Fruit fly (Drosophila melanogaster) whole organism, embryonic: ENCODE results near the gene RpS25.

ENCODE experiments used
- Ada2b ChIP-seq: fragments of 200-800 bp; sonication (Bioruptor generic); IDR thresholded peaks from 2 replicates; pipeline ENCODE4 v1.3.6; 2022; ENCODE audit warnings: missing biosample characterization, missing genetic modification characterization
- B-H2 ChIP-seq: fragments of 200-800 bp; sonication (Bioruptor generic); optimal IDR thresholded peaks from 2 replicates; lab custom pipeline; 2018; ENCODE audit warnings: missing biosample characterization, mild to moderate bottlenecking, missing genetic modification characterization
- Bdp1 ChIP-seq: fragments of 200-800 bp; sonication (Bioruptor generic); optimal IDR thresholded peaks from 3 replicates; lab custom pipeline; 2016; ENCODE audit warnings: missing biosample characterization, missing genetic modification characterization
- CG10366 ChIP-seq: fragments of 200-800 bp; sonication (Bioruptor generic); IDR thresholded peaks from 2 replicates; pipeline ENCODE4 v1.3.6; 2022; ENCODE audit warnings: missing biosample characterization, missing genetic modification characterization
- CG10543 ChIP-seq: fragments of 200-800 bp; sonication (Bioruptor generic); optimal IDR thresholded peaks from 3 replicates; lab custom pipeline; 2017; ENCODE audit warnings: missing biosample characterization, mild to moderate bottlenecking, missing genetic modification characterization, moderate library complexity
- CG11093 ChIP-seq: fragments of 200-800 bp; sonication (Bioruptor generic); IDR thresholded peaks from 3 replicates; pipeline ENCODE4 v1.3.6; 2022; ENCODE audit warnings: missing biosample characterization, missing genetic modification characterization
- CG12769 ChIP-seq: fragments of 200-800 bp; sonication (Bioruptor generic); optimal IDR thresholded peaks from 2 replicates; lab custom pipeline; 2019; ENCODE audit warnings: missing biosample characterization, mild to moderate bottlenecking, missing genetic modification characterization, moderate library complexity
- CG13894 ChIP-seq: fragments of 200-800 bp; sonication (Bioruptor generic); optimal IDR thresholded peaks from 3 replicates; lab custom pipeline; 2018; ENCODE audit warnings: missing biosample characterization, mild to moderate bottlenecking, missing genetic modification characterization, moderate library complexity
- CG15011 ChIP-seq: fragments of 200-800 bp; sonication (Bioruptor generic); optimal IDR thresholded peaks from 3 replicates; lab custom pipeline; 2018; ENCODE audit warnings: missing biosample characterization, mild to moderate bottlenecking, missing genetic modification characterization
- CG15269 ChIP-seq: fragments of 200-800 bp; sonication (Bioruptor generic); optimal IDR thresholded peaks from 2 replicates; lab custom pipeline; 2018; ENCODE audit warnings: missing biosample characterization, mild to moderate bottlenecking, missing genetic modification characterization, moderate library complexity
- CG15696 ChIP-seq: fragments of 200-800 bp; sonication (Bioruptor generic); optimal IDR thresholded peaks from 2 replicates; lab custom pipeline; 2019; ENCODE audit warnings: missing biosample characterization, mild to moderate bottlenecking, missing genetic modification characterization, moderate library complexity
- CG2712 ChIP-seq: fragments of 200-800 bp; optimal IDR thresholded peaks from 3 replicates; lab custom pipeline; 2019; ENCODE audit warnings: missing biosample characterization, mild to moderate bottlenecking, missing genetic modification characterization, moderate library complexity
- CG30403 ChIP-seq: fragments of 200-800 bp; sonication (Bioruptor generic); optimal IDR thresholded peaks from 3 replicates; lab custom pipeline; 2016; ENCODE audit warnings: missing biosample characterization, missing genetic modification characterization
- CG3163 ChIP-seq: fragments of 200-800 bp; sonication (Bioruptor generic); optimal IDR thresholded peaks from 3 replicates; lab custom pipeline; 2016; ENCODE audit warnings: missing biosample characterization, missing genetic modification characterization
- CG34422 ChIP-seq: fragments of 200-800 bp; sonication (Bioruptor generic); IDR thresholded peaks from 3 replicates; pipeline ENCODE4 v1.3.6; 2022; ENCODE audit warnings: missing biosample characterization, missing genetic modification characterization
- CG4424 ChIP-seq: fragments of 200-800 bp; sonication (Bioruptor generic); optimal IDR thresholded peaks from 3 replicates; lab custom pipeline; 2016; ENCODE audit warnings: missing biosample characterization, missing genetic modification characterization
- CG5245 ChIP-seq: fragments of 200-800 bp; sonication (Bioruptor generic); optimal IDR thresholded peaks from 3 replicates; lab custom pipeline; 2016; ENCODE audit warnings: missing biosample characterization, missing genetic modification characterization
- CG8290 ChIP-seq, 3 experiments: fragments of 200-800 bp; sonication (Bioruptor generic); optimal IDR thresholded peaks; 2 replicates each; lab custom pipeline; 2016 to 2019; ENCODE audit warnings: missing biosample characterization in 3 of 3, missing genetic modification characterization in 3 of 3, mild to moderate bottlenecking in 2 of 3, moderate library complexity in 1 of 3
- CG8765 ChIP-seq: fragments of 200-800 bp; sonication (Bioruptor generic); IDR thresholded peaks from 2 replicates; pipeline ENCODE4 v1.3.6; 2022; ENCODE audit warnings: missing biosample characterization, missing genetic modification characterization
- CG8944 ChIP-seq: fragments of 200-800 bp; sonication (Bioruptor generic); optimal IDR thresholded peaks from 3 replicates; lab custom pipeline; 2016; ENCODE audit warnings: missing biosample characterization, missing genetic modification characterization
- CG9932 ChIP-seq: fragments of 200-800 bp; sonication (Bioruptor generic); IDR thresholded peaks from 2 replicates; pipeline ENCODE4 v1.3.6; 2022; ENCODE audit warnings: missing biosample characterization, missing genetic modification characterization
- Camta ChIP-seq: fragments of 200-800 bp; sonication (Bioruptor generic); optimal IDR thresholded peaks from 2 replicates; lab custom pipeline; 2016; ENCODE audit warnings: missing biosample characterization, missing genetic modification characterization
- D19B ChIP-seq: fragments of 200-800 bp; sonication (Bioruptor generic); optimal IDR thresholded peaks from 2 replicates; lab custom pipeline; 2017; ENCODE audit warnings: missing biosample characterization, mild to moderate bottlenecking, missing genetic modification characterization
- E2f1 ChIP-seq: fragments of 200-800 bp; sonication (Bioruptor generic); IDR thresholded peaks from 2 replicates; pipeline ENCODE4 v1.3.6; 2022; ENCODE audit warnings: missing biosample characterization, missing genetic modification characterization
- ERR ChIP-seq: fragments of 200-800 bp; sonication (Bioruptor generic); optimal IDR thresholded peaks from 2 replicates; lab custom pipeline; 2016; ENCODE audit warnings: missing biosample characterization, missing genetic modification characterization
- Fer2 ChIP-seq: fragments of 200-800 bp; sonication (Bioruptor generic); optimal IDR thresholded peaks from 2 replicates; lab custom pipeline; 2018; ENCODE audit warnings: missing biosample characterization, mild to moderate bottlenecking, missing genetic modification characterization, moderate library complexity
- Fer3 ChIP-seq: fragments of 200-800 bp; sonication (Bioruptor generic); optimal IDR thresholded peaks from 2 replicates; lab custom pipeline; 2018; ENCODE audit warnings: missing biosample characterization, mild to moderate bottlenecking, missing genetic modification characterization, moderate library complexity
- HLH54F ChIP-seq: fragments of 200-800 bp; sonication (Bioruptor generic); optimal IDR thresholded peaks from 3 replicates; lab custom pipeline; 2016; ENCODE audit warnings: missing biosample characterization, missing genetic modification characterization
- HmgZ ChIP-seq: fragments of 200-800 bp; sonication (Bioruptor generic); optimal IDR thresholded peaks from 2 replicates; lab custom pipeline; 2018; ENCODE audit warnings: missing biosample characterization, mild to moderate bottlenecking, missing genetic modification characterization
- Nf-YB ChIP-seq: fragments of 200-800 bp; sonication (Bioruptor generic); optimal IDR thresholded peaks from 3 replicates; lab custom pipeline; 2019; ENCODE audit warnings: missing biosample characterization, mild to moderate bottlenecking, missing genetic modification characterization, moderate library complexity
- Ptx1 ChIP-seq: fragments of 200-800 bp; sonication (Bioruptor generic); IDR thresholded peaks from 2 replicates; pipeline ENCODE4 v1.3.6; 2022; ENCODE audit warnings: missing biosample characterization, missing genetic modification characterization
- Ravus ChIP-seq: fragments of 200-800 bp; sonication (Bioruptor generic); IDR thresholded peaks from 2 replicates; pipeline ENCODE4 v1.3.6; 2022; ENCODE audit warnings: missing biosample characterization, missing genetic modification characterization
- aop ChIP-seq: fragments of 200-800 bp; sonication (Bioruptor generic); IDR thresholded peaks from 2 replicates; pipeline ENCODE4 v1.3.6; 2022; ENCODE audit warnings: missing biosample characterization, missing genetic modification characterization
- ase ChIP-seq: fragments of 200-800 bp; sonication (Bioruptor generic); IDR thresholded peaks from 3 replicates; pipeline ENCODE4 v1.3.6; 2022; ENCODE audit warnings: missing biosample characterization, missing genetic modification characterization
- cwo ChIP-seq: fragments of 200-800 bp; sonication (Bioruptor generic); optimal IDR thresholded peaks from 3 replicates; lab custom pipeline; 2017; ENCODE audit warnings: missing biosample characterization, missing genetic modification characterization, mild to moderate bottlenecking, moderate library complexity, missing genetic modification reagents
- dmrt11E ChIP-seq: fragments of 200-800 bp; sonication (Bioruptor generic); optimal IDR thresholded peaks from 3 replicates; lab custom pipeline; 2018; ENCODE audit warnings: missing biosample characterization, mild to moderate bottlenecking, missing genetic modification characterization, moderate library complexity
- dmrt99B ChIP-seq: fragments of 200-800 bp; sonication (Bioruptor generic); optimal IDR thresholded peaks from 2 replicates; lab custom pipeline; 2018; ENCODE audit warnings: missing biosample characterization, mild to moderate bottlenecking, missing genetic modification characterization, moderate library complexity
- ems ChIP-seq: fragments of 200-800 bp; sonication (Bioruptor generic); optimal IDR thresholded peaks from 3 replicates; lab custom pipeline; 2016; ENCODE audit warnings: missing biosample characterization, missing genetic modification characterization
- esg ChIP-seq: fragments of 200-800 bp; sonication (Bioruptor generic); conservative IDR thresholded peaks from 2 replicates; pipeline ENCODE4 v1.3.6; 2022; ENCODE audit warnings: missing biosample characterization, missing genetic modification characterization
- gem ChIP-seq: fragments of 200-800 bp; sonication (Bioruptor generic); optimal IDR thresholded peaks from 2 replicates; lab custom pipeline; 2019; ENCODE audit warnings: missing biosample characterization, mild to moderate bottlenecking, missing genetic modification characterization, moderate library complexity
- kay ChIP-seq: fragments of 200-800 bp; sonication (Bioruptor generic); optimal IDR thresholded peaks from 2 replicates; lab custom pipeline; 2016; ENCODE audit warnings: missing biosample characterization, missing genetic modification characterization
- lab ChIP-seq: fragments of 200-800 bp; sonication (Bioruptor generic); optimal IDR thresholded peaks from 3 replicates; lab custom pipeline; 2017; ENCODE audit warnings: missing biosample characterization, missing genetic modification characterization, mild to moderate bottlenecking, moderate library complexity, missing genetic modification reagents
- lov ChIP-seq, 2 experiments: fragments of 200-800 bp in 1 of 2; fragments of >200 bp in 1 of 2; sonication (Bioruptor generic) in 1 of 2; IDR thresholded peaks in 1 of 2; optimal IDR thresholded peaks in 1 of 2; 2 replicates in 1 of 2; 3 replicates in 1 of 2; pipeline versions ENCODE4 v1.3.6 to Lab custom; 2017 to 2022; ENCODE audit warnings: missing biosample characterization in 1 of 2, missing genetic modification characterization in 1 of 2
- ranshi ChIP-seq: fragments of 200-800 bp; sonication (Bioruptor generic); IDR thresholded peaks from 2 replicates; pipeline ENCODE4 v1.3.6; 2022; ENCODE audit warnings: missing biosample characterization, missing genetic modification characterization
- sc ChIP-seq, 3 experiments: fragments of >200 bp in 2 of 3; fragments of 200-800 bp in 1 of 3; sonication (Bioruptor generic) in 1 of 3; optimal IDR thresholded peaks; 2 replicates in 2 of 3; 3 replicates in 1 of 3; lab custom pipeline; 2017; ENCODE audit warnings: mild to moderate bottlenecking in 1 of 3, missing biosample characterization in 1 of 3, missing genetic modification characterization in 1 of 3, missing genetic modification reagents in 1 of 3
- twi ChIP-seq: fragments of 200-800 bp; optimal IDR thresholded peaks from 2 replicates; lab custom pipeline; 2019; ENCODE audit warnings: missing biosample characterization, mild to moderate bottlenecking, missing genetic modification characterization, moderate library complexity
- unpg ChIP-seq: fragments of 200-800 bp; sonication (Bioruptor generic); optimal IDR thresholded peaks from 3 replicates; lab custom pipeline; 2018; ENCODE audit warnings: missing biosample characterization, mild to moderate bottlenecking, missing genetic modification characterization, moderate library complexity
- vnd ChIP-seq: fragments of 200-800 bp; sonication (Bioruptor generic); IDR thresholded peaks from 3 replicates; pipeline ENCODE4 v1.3.6; 2022; ENCODE audit warnings: missing biosample characterization, missing genetic modification characterization; ENCODE audit not compliant: partially characterized antibody
- z ChIP-seq: fragments of 200-800 bp; sonication (Bioruptor generic); IDR thresholded peaks from 3 replicates; pipeline ENCODE4 v1.3.6; 2022; ENCODE audit warnings: missing biosample characterization, missing genetic modification characterization

RpS25 gene

dm6 chr3R:11226496-11226895, 10.4 kb upstream of the RpS25 start, which contains the start of gene CG17726 (continued):
- TF ChIP-seq Bdp1 (GFP tag; lab: Kevin White, UChicago) (peak; percentile 82), dmrt99B (tag; lab: Kevin White, UChicago) (peak; percentile 97), cwo (GFP tag; lab: Kevin White, UChicago) (peak; percentile 89), aop (peak; percentile 89), vnd (GFP tag; lab: Robert Waterston, UW) (no peak), CG15011 (GFP tag; lab: Kevin White, UChicago) (no peak), ase (peak; percentile 98), CG3163 (GFP tag; lab: Kevin White, UChicago) (peak; percentile 63), E2f1 (GFP tag; lab: Robert Waterston, UW) (peak; percentile 98), CG30403 (GFP tag; lab: Kevin White, UChicago) (peak; percentile 97), CG11093 (GFP tag; lab: Robert Waterston, UW) (peak; percentile 95), unpg (GFP tag; lab: Kevin White, UChicago) (peak; percentile 99), lab (no peak), B-H2 (peak; percentile 92), esg (peak; percentile 98), gem (tag; lab: Kevin White, UChicago) (peak; percentile 99), ems (GFP tag; lab: Kevin White, UChicago) (peak; percentile 87), CG34422 (GFP tag; lab: Robert Waterston, UW) (peak; percentile 98), CG2712 (tag; lab: Kevin White, UChicago) (peak; percentile 99), D19B (GFP tag; lab: Kevin White, UChicago) (peak; percentile 99), sc (optimal IDR thresholded peaks at IDR 0.05; lab: Kevin White, UChicago) (no peak), sc (GFP tag; optimal IDR thresholded peaks at IDR 0.05; lab: Kevin White, UChicago) (peak; percentile 92), CG15269 (peak; percentile 98), z (GFP tag; lab: Robert Waterston, UW) (peak; percentile 75; the same call in 1 of the 3 replicates), CG4424 (GFP tag; lab: Kevin White, UChicago) (peak; percentile 97), CG13894 (peak; percentile 94), ERR (GFP tag; lab: Kevin White, UChicago) (peak; percentile 63), CG8944 (GFP tag; lab: Kevin White, UChicago) (peak; percentile 87), HLH54F (GFP tag; lab: Kevin White, UChicago) (peak; percentile 78), HmgZ (tag; lab: Kevin White, UChicago) (peak; percentile 97), dmrt11E (peak; percentile 99), Ada2b (GFP tag; lab: Robert Waterston, UW) (peak; percentile 98), twi (peak; percentile 96), kay (peak; percentile 87), Camta (peak; percentile 95), CG5245 (peak; percentile 84), lov (optimal IDR thresholded peaks at IDR 0.05; lab: Kevin White, UChicago) (no peak), lov (GFP tag; IDR thresholded peaks at IDR 0.05; lab: Robert Waterston, UW) (peak; percentile 98), CG12769 (tag; lab: Kevin White, UChicago) (no peak), ranshi (GFP tag; lab: Robert Waterston, UW) (peak; percentile 98), Fer3 (tag; lab: Kevin White, UChicago) (peak; percentile 98), Ravus (GFP tag; lab: Robert Waterston, UW) (peak; percentile 95), Ptx1 (GFP tag; lab: Robert Waterston, UW) (peak; percentile 98), CG8765 (GFP tag; lab: Robert Waterston, UW) (peak; percentile 97), Fer2 (tag; lab: Kevin White, UChicago) (peak; percentile 94), CG8290 (GFP tag; optimal IDR thresholded peaks at IDR 0.05; lab: Kevin White, UChicago) (peak; percentile 94), CG8290 (tag; optimal IDR thresholded peaks at IDR 0.05; lab: Kevin White, UChicago) (peak in 1 of 2 experiments; percentile 75), CG10366 (peak; percentile 98), CG15696 (peak; percentile 96), CG10543 (GFP tag; lab: Kevin White, UChicago) (peak; percentile 85), CG9932 (GFP tag; lab: Robert Waterston, UW) (peak; percentile 96), Nf-YB (peak; percentile 89)
